Worm (Caenorhabditis elegans) whole organism, dauer: ENCODE measurements around the gene F47G3.1.

Experiments used
- unc-62 ChIP-seq: sonication (generic microtip); optimal IDR thresholded peaks from 2 replicates; lab custom pipeline; 2017; ENCODE audit warnings: missing biosample characterization, missing genetic modification reagents, missing genetic modification characterization

F47G3.1 gene

ce11 chrX:2385453-2385852 is at the start of gene F47G3.1:
F47G3.1 (plus strand) TSS chrX:2385753.
- no peak for TF ChIP-seq unc-62 (GFP tag; lab: Kevin White, UChicago)

- TF ChIP-seq unc-62 (GFP tag; lab: Kevin White, UChicago) = no peak
Measured at ce11 chrX:2338210-2338609, 47.3 kb upstream of the F47G3.1 start, which contains the start of gene nlp-45. nlp-45 (minus strand) TSS chrX:2338310.

- no peak for TF ChIP-seq unc-62 (GFP tag; lab: Kevin White, UChicago)
Measured at ce11 chrX:2341989-2342388, 43.6 kb upstream of the F47G3.1 start, which contains the start of gene nlp-22. nlp-22 (minus strand) TSS chrX:2342089.

- TF ChIP-seq unc-62 (GFP tag; lab: Kevin White, UChicago) = no peak
Measured at ce11 chrX:2342859-2343258, 42.7 kb upstream of the F47G3.1 start, which contains the start of gene nlp-23. nlp-23 (minus strand) TSS chrX:2342959.

- TF ChIP-seq unc-62 (GFP tag; lab: Kevin White, UChicago) = no peak
Measured at ce11 chrX:2344104-2344503, 41.4 kb upstream of the F47G3.1 start.

- TF ChIP-seq unc-62 (GFP tag; lab: Kevin White, UChicago) = no peak
Measured at ce11 chrX:2344666-2345065, 40.9 kb upstream of the F47G3.1 start, which contains the start of gene nlp-2. nlp-2 (minus strand) TSS chrX:2344766.

- no peak for TF ChIP-seq unc-62 (GFP tag; lab: Kevin White, UChicago)
Measured at ce11 chrX:2347962-2348361, 37.6 kb upstream of the F47G3.1 start.

- TF ChIP-seq unc-62 (GFP tag; lab: Kevin White, UChicago) = no peak
Measured at ce11 chrX:2352929-2353328, 32.6 kb upstream of the F47G3.1 start.

- TF ChIP-seq unc-62 (GFP tag; lab: Kevin White, UChicago) = no peak
Measured at ce11 chrX:2359797-2360196, 25.8 kb upstream of the F47G3.1 start, which contains the start of gene lgc-40. lgc-40 (plus strand) TSS chrX:2360097.

ce11 chrX:2362872-2363271 is 22.7 kb upstream of the F47G3.1 start:
- no peak for TF ChIP-seq unc-62 (GFP tag; lab: Kevin White, UChicago)

ce11 chrX:2364703-2365299 is 20.8 kb upstream of the F47G3.1 start:
- no peak for TF ChIP-seq unc-62 (GFP tag; lab: Kevin White, UChicago)

ce11 chrX:2365890-2366289 is 19.7 kb upstream of the F47G3.1 start, which contains the start of gene T24D8.6:
T24D8.6 (minus strand) TSS chrX:2365990.
- TF ChIP-seq unc-62 (GFP tag; lab: Kevin White, UChicago) = no peak

ce11 chrX:2368042-2368814 is 17.3 kb upstream of the F47G3.1 start:
- no peak for TF ChIP-seq unc-62 (GFP tag; lab: Kevin White, UChicago)

ce11 chrX:2369073-2369472 is 16.5 kb upstream of the F47G3.1 start:
- no peak for TF ChIP-seq unc-62 (GFP tag; lab: Kevin White, UChicago)

ce11 chrX:2370655-2371054 is 14.9 kb upstream of the F47G3.1 start:
- TF ChIP-seq unc-62 (GFP tag; lab: Kevin White, UChicago) = no peak

- no peak for TF ChIP-seq unc-62 (GFP tag; lab: Kevin White, UChicago)
Measured at ce11 chrX:2372134-2372533, 13.4 kb upstream of the F47G3.1 start.
